Worm (Caenorhabditis elegans) whole organism, young adult: ENCODE data around the gene M04C3.5.

Experiments used
- C06A6.2 ChIP-seq: fragments of 200-800 bp; sonication (Bioruptor generic); conservative IDR thresholded peaks from 2 replicates; pipeline ENCODE4 v1.3.6; 2022; ENCODE audit warnings: missing genetic modification characterization, missing compliant biosample characterization
- F33H1.4 ChIP-seq: fragments of 200-800 bp; sonication (Bioruptor generic); IDR thresholded peaks from 2 replicates; pipeline ENCODE4 v1.3.6; 2022; ENCODE audit warnings: missing genetic modification reagents, missing genetic modification characterization, missing compliant biosample characterization
- F57C9.4 ChIP-seq: sonication (generic microtip); optimal IDR thresholded peaks from 2 replicates; lab custom pipeline; 2017; ENCODE audit warnings: mild to moderate bottlenecking, missing genetic modification characterization, missing compliant biosample characterization
- ama-1 ChIP-seq, 3 experiments: fragments of 150-350 bp in 1 of 3; sonication (generic microtip) in 2 of 3; optimal IDR thresholded peaks; 2 replicates each; lab custom pipeline; 2014 to 2018; ENCODE audit warnings: missing biosample characterization in 2 of 3, missing genetic modification characterization in 2 of 3, missing genetic modification reagents in 2 of 3
- bed-1 ChIP-seq: fragments of 200-800 bp; sonication (Bioruptor generic); IDR thresholded peaks from 2 replicates; pipeline ENCODE4 v1.3.6; 2022; ENCODE audit warnings: missing genetic modification reagents, missing genetic modification characterization, missing compliant biosample characterization
- cebp-1 ChIP-seq, 2 experiments: fragments of 200-800 bp in 1 of 2; sonication (Bioruptor generic) in 1 of 2; sonication (generic microtip) in 1 of 2; IDR thresholded peaks in 1 of 2; optimal IDR thresholded peaks in 1 of 2; 2 replicates each; pipeline versions ENCODE4 v1.3.6 to Lab custom; 2017 to 2022; ENCODE audit warnings: missing compliant biosample characterization in 2 of 2, missing genetic modification characterization in 2 of 2, mild to moderate bottlenecking in 1 of 2, missing genetic modification reagents in 1 of 2, moderate library complexity in 1 of 2
- ceh-79 ChIP-seq: sonication (generic microtip); optimal IDR thresholded peaks from 2 replicates; lab custom pipeline; 2017; ENCODE audit warnings: mild to moderate bottlenecking, missing genetic modification characterization, missing compliant biosample characterization
- hrde-1 ChIP-seq: sonication (generic microtip); optimal IDR thresholded peaks from 2 replicates; lab custom pipeline; 2016; ENCODE audit warnings: missing genetic modification characterization, mild to moderate bottlenecking, missing compliant biosample characterization, moderate library complexity, missing genotype, missing genetic modification reagents, borderline replicate concordance
- lin-26 ChIP-seq: fragments of 200-800 bp; sonication (Bioruptor generic); IDR thresholded peaks from 2 replicates; pipeline ENCODE4 v1.3.6; 2022; ENCODE audit warnings: missing genetic modification reagents, missing genetic modification characterization, missing compliant biosample characterization
- nhr-179 ChIP-seq: sonication (generic microtip); optimal IDR thresholded peaks from 2 replicates; lab custom pipeline; 2016; ENCODE audit warnings: mild to moderate bottlenecking, missing genetic modification characterization, missing compliant biosample characterization
- nhr-80 ChIP-seq: sonication (generic microtip); optimal IDR thresholded peaks from 2 replicates; lab custom pipeline; 2016; ENCODE audit warnings: missing genetic modification characterization, missing compliant biosample characterization
- nhr-90 ChIP-seq: sonication (generic microtip); optimal IDR thresholded peaks from 2 replicates; lab custom pipeline; 2016; ENCODE audit warnings: missing genotype, mild to moderate bottlenecking, missing genetic modification characterization, missing compliant biosample characterization
- snpc-4 ChIP-seq, 5 experiments: fragments of 150-350 bp in 1 of 5; sonication (generic microtip) in 4 of 5; optimal IDR thresholded peaks; 2 replicates each; lab custom pipeline; 2014 to 2018; ENCODE audit warnings: missing genetic modification characterization in 5 of 5, missing biosample characterization in 3 of 5, antibody characterized with exemption in 2 of 5, mild to moderate bottlenecking in 2 of 5, missing compliant biosample characterization in 2 of 5, missing genotype in 2 of 5, moderate library complexity in 2 of 5, missing genetic modification reagents in 1 of 5
- unc-130 ChIP-seq: sonication (generic microtip); optimal IDR thresholded peaks from 2 replicates; lab custom pipeline; 2016; ENCODE audit warnings: missing genetic modification reagents, missing genetic modification characterization, missing compliant biosample characterization

DNA sequence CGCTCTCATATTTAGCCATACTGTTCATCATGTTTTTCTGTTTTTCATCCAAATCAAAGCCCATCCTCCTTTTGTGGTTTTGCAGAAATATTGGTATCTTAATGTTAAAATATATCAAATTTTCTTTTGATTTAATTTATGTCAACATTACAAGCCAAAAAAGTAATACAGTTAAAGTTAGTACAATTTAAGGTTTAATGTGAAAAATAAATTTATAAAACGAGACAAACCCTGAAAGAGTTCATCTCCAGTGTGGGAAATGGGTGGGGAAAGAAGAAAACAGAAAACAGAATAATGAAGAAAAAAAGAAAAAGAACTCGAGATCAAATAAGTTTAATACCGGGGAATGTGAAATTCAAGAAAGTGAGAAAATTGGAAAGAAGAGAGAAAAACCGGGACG lies 728 bp upstream of the M04C3.5 start, which contains the start of gene M04C3.2:
- TF ChIP-seq unc-130 (GFP tag; lab: Kevin White, UChicago), result no peak
- TF ChIP-seq F57C9.4 (tag; lab: Kevin White, UChicago), result no peak
- TF ChIP-seq lin-26, result no peak
- TF ChIP-seq nhr-80 (tag; lab: Kevin White, UChicago), result no peak
- no peak for TF ChIP-seq ceh-79 (tag; lab: Kevin White, UChicago)
- no peak for TF ChIP-seq nhr-179 (tag; lab: Kevin White, UChicago)
- no peak for TF ChIP-seq bed-1 (GFP tag; lab: Robert Waterston, UW)
- TF ChIP-seq snpc-4 (GFP tag; optimal IDR thresholded peaks at IDR 0.05; lab: Kevin White, UChicago), result no peak
- no peak for TF ChIP-seq snpc-4 (tag; optimal IDR thresholded peaks at IDR 0.05; lab: Kevin White, UChicago)
- no peak for TF ChIP-seq C06A6.2 (GFP tag; lab: Robert Waterston, UW)
- TF ChIP-seq cebp-1 (GFP tag; IDR thresholded peaks at IDR 0.05; lab: Robert Waterston, UW), result no peak
- no peak for TF ChIP-seq cebp-1 (tag; optimal IDR thresholded peaks at IDR 0.05; lab: Kevin White, UChicago)
- no peak for TF ChIP-seq F33H1.4 (GFP tag; lab: Robert Waterston, UW)
- no peak for TF ChIP-seq hrde-1 (tag; lab: Kevin White, UChicago)
- TF ChIP-seq ama-1 (optimal IDR thresholded peaks at IDR 0.05; lab: Kevin White, UChicago), result no peak
- no peak for TF ChIP-seq ama-1 (GFP tag; optimal IDR thresholded peaks at IDR 0.05; lab: Kevin White, UChicago)
- no peak for TF ChIP-seq nhr-90 (tag; lab: Kevin White, UChicago)
